Fruit fly (Drosophila melanogaster) whole organism, embryonic: Measurements from ENCODE around the gene Prm.

Source experiments
- ATbp ChIP-seq: fragments of 200-800 bp; sonication (Bioruptor generic); optimal IDR thresholded peaks from 2 replicates; lab custom pipeline; 2017; ENCODE audit warnings: missing biosample characterization, mild to moderate bottlenecking, missing genetic modification characterization, missing genetic modification reagents
- Atf3 ChIP-seq: fragments of 200-800 bp; sonication (Bioruptor generic); optimal IDR thresholded peaks from 3 replicates; lab custom pipeline; 2016; ENCODE audit warnings: missing biosample characterization, missing genetic modification characterization
- Bgb ChIP-seq: fragments of 200-800 bp; sonication (Bioruptor generic); IDR thresholded peaks from 2 replicates; pipeline ENCODE4 v1.3.6; 2022; ENCODE audit warnings: missing biosample characterization, missing genetic modification characterization; ENCODE audit not compliant: partially characterized antibody
- CG10462 ChIP-seq: fragments of 200-800 bp; sonication (Bioruptor generic); optimal IDR thresholded peaks from 2 replicates; lab custom pipeline; 2016; ENCODE audit warnings: missing biosample characterization, missing genetic modification characterization
- CG10543 ChIP-seq: fragments of 200-800 bp; sonication (Bioruptor generic); optimal IDR thresholded peaks from 3 replicates; lab custom pipeline; 2017; ENCODE audit warnings: missing biosample characterization, mild to moderate bottlenecking, missing genetic modification characterization, moderate library complexity
- CG11085 ChIP-seq: fragments of 200-800 bp; sonication (Bioruptor generic); IDR thresholded peaks from 2 replicates; pipeline ENCODE4 v1.3.6; 2022; ENCODE audit warnings: missing biosample characterization, missing genetic modification characterization
- CG12744 ChIP-seq: fragments of 200-800 bp; sonication (Bioruptor generic); optimal IDR thresholded peaks from 2 replicates; lab custom pipeline; 2016; ENCODE audit warnings: missing biosample characterization, missing genetic modification characterization
- CG12942 ChIP-seq: fragments of 200-800 bp; sonication (Bioruptor generic); optimal IDR thresholded peaks from 3 replicates; lab custom pipeline; 2016; ENCODE audit warnings: missing biosample characterization, missing genetic modification characterization
- CG13287 ChIP-seq: fragments of 200-800 bp; sonication (Bioruptor generic); IDR thresholded peaks from 2 replicates; pipeline ENCODE4 v1.3.6; 2022; ENCODE audit warnings: missing biosample characterization, missing genetic modification characterization; ENCODE audit not compliant: partially characterized antibody
- CG1602 ChIP-seq: fragments of 200-800 bp; sonication (Bioruptor generic); optimal IDR thresholded peaks from 3 replicates; lab custom pipeline; 2016; ENCODE audit warnings: missing biosample characterization, missing genetic modification characterization
- CG2875 ChIP-seq: fragments of 200-800 bp; sonication (Bioruptor generic); optimal IDR thresholded peaks from 2 replicates; lab custom pipeline; 2017; ENCODE audit warnings: missing biosample characterization, mild to moderate bottlenecking, missing genetic modification characterization, missing genetic modification reagents
- CG31365 ChIP-seq: fragments of 200-800 bp; sonication (Bioruptor generic); optimal IDR thresholded peaks from 2 replicates; lab custom pipeline; 2018; ENCODE audit warnings: missing biosample characterization, mild to moderate bottlenecking, missing genetic modification characterization
- CG31388 ChIP-seq: fragments of 200-800 bp; sonication (Bioruptor generic); optimal IDR thresholded peaks from 2 replicates; lab custom pipeline; 2016; ENCODE audit warnings: missing biosample characterization, missing genetic modification characterization
- CG32532 ChIP-seq: fragments of 200-800 bp; sonication (Bioruptor generic); IDR thresholded peaks from 2 replicates; pipeline ENCODE4 v1.3.6; 2022; ENCODE audit warnings: missing biosample characterization, missing genetic modification characterization
- CG34422 ChIP-seq: fragments of 200-800 bp; sonication (Bioruptor generic); IDR thresholded peaks from 3 replicates; pipeline ENCODE4 v1.3.6; 2022; ENCODE audit warnings: missing biosample characterization, missing genetic modification characterization
- CG4820 ChIP-seq: fragments of 200-800 bp; sonication (Bioruptor generic); optimal IDR thresholded peaks from 3 replicates; lab custom pipeline; 2016; ENCODE audit warnings: missing biosample characterization, missing genetic modification characterization
- Chrac-16 ChIP-seq: fragments of 200-800 bp; sonication (Bioruptor generic); optimal IDR thresholded peaks from 3 replicates; lab custom pipeline; 2016; ENCODE audit warnings: missing biosample characterization, missing genetic modification characterization
- D19A ChIP-seq: fragments of 200-800 bp; optimal IDR thresholded peaks from 3 replicates; lab custom pipeline; 2019; ENCODE audit warnings: missing biosample characterization, mild to moderate bottlenecking, missing genetic modification characterization, moderate library complexity
- Dbx ChIP-seq: fragments of 200-800 bp; sonication (Bioruptor generic); IDR thresholded peaks from 3 replicates; pipeline ENCODE4 v1.3.6; 2022; ENCODE audit warnings: missing biosample characterization, missing genetic modification characterization
- Dek ChIP-seq: fragments of 200-800 bp; sonication (Bioruptor generic); optimal IDR thresholded peaks from 3 replicates; lab custom pipeline; 2019; ENCODE audit warnings: missing biosample characterization, mild to moderate bottlenecking, missing genetic modification characterization, moderate library complexity
- Dp ChIP-seq: fragments of 200-800 bp; sonication (Bioruptor generic); optimal IDR thresholded peaks from 2 replicates; lab custom pipeline; 2018; ENCODE audit warnings: missing biosample characterization, mild to moderate bottlenecking, missing genetic modification characterization, moderate library complexity
- Fer2 ChIP-seq: fragments of 200-800 bp; sonication (Bioruptor generic); optimal IDR thresholded peaks from 2 replicates; lab custom pipeline; 2018; ENCODE audit warnings: missing biosample characterization, mild to moderate bottlenecking, missing genetic modification characterization, moderate library complexity
- HLH54F ChIP-seq: fragments of 200-800 bp; sonication (Bioruptor generic); optimal IDR thresholded peaks from 3 replicates; lab custom pipeline; 2016; ENCODE audit warnings: missing biosample characterization, missing genetic modification characterization
- Lhr ChIP-seq: fragments of 200-800 bp; sonication (Bioruptor generic); optimal IDR thresholded peaks from 3 replicates; lab custom pipeline; 2017; ENCODE audit warnings: mild to moderate bottlenecking, missing biosample characterization, missing genetic modification reagents, missing genetic modification characterization
- MESR4 ChIP-seq: fragments of 200-800 bp; sonication (Bioruptor generic); optimal IDR thresholded peaks from 2 replicates; lab custom pipeline; 2018; ENCODE audit warnings: missing biosample characterization, mild to moderate bottlenecking, missing genetic modification characterization, moderate library complexity
- Max ChIP-seq: fragments of 200-800 bp; sonication (Bioruptor generic); optimal IDR thresholded peaks from 2 replicates; lab custom pipeline; 2016; ENCODE audit warnings: missing biosample characterization, mild to moderate bottlenecking, missing genetic modification characterization
- Neu2 ChIP-seq: fragments of 200-800 bp; sonication (Bioruptor generic); optimal IDR thresholded peaks from 3 replicates; lab custom pipeline; 2016; ENCODE audit warnings: missing biosample characterization, missing genetic modification characterization, borderline replicate concordance
- Oaz ChIP-seq: fragments of 200-800 bp; sonication (Bioruptor generic); IDR thresholded peaks from 2 replicates; pipeline ENCODE4 v1.3.6; 2022; ENCODE audit warnings: missing biosample characterization, missing genetic modification characterization
- Rx ChIP-seq: fragments of 200-800 bp; sonication (Bioruptor generic); IDR thresholded peaks from 2 replicates; pipeline ENCODE4 v1.3.6; 2022; ENCODE audit warnings: missing biosample characterization, missing genetic modification characterization
- Side ChIP-seq: fragments of 200-800 bp; sonication (Bioruptor generic); optimal IDR thresholded peaks from 2 replicates; lab custom pipeline; 2016; ENCODE audit warnings: missing biosample characterization, missing genetic modification characterization
- ase ChIP-seq: fragments of 200-800 bp; sonication (Bioruptor generic); IDR thresholded peaks from 3 replicates; pipeline ENCODE4 v1.3.6; 2022; ENCODE audit warnings: missing biosample characterization, missing genetic modification characterization
- bab2 ChIP-seq: fragments of 200-800 bp; sonication (Bioruptor generic); optimal IDR thresholded peaks from 2 replicates; lab custom pipeline; 2016; ENCODE audit warnings: missing biosample characterization, missing genetic modification characterization
- btn ChIP-seq: fragments of 200-800 bp; sonication (Bioruptor generic); optimal IDR thresholded peaks from 2 replicates; lab custom pipeline; 2016; ENCODE audit warnings: missing biosample characterization, missing genetic modification characterization
- chif ChIP-seq, 2 experiments: fragments of 200-800 bp; sonication (Bioruptor generic); optimal IDR thresholded peaks; 3 replicates each; lab custom pipeline; 2016; ENCODE audit warnings: missing biosample characterization in 2 of 2, missing genetic modification characterization in 2 of 2
- chinmo ChIP-seq: fragments of 200-800 bp; sonication (Bioruptor generic); IDR thresholded peaks from 4 replicates; pipeline ENCODE4 v1.3.6; 2022; ENCODE audit warnings: missing biosample characterization, missing genetic modification characterization; ENCODE audit not compliant: partially characterized antibody
- chn ChIP-seq: fragments of 200-800 bp; sonication (Bioruptor generic); optimal IDR thresholded peaks from 2 replicates; lab custom pipeline; 2016; ENCODE audit warnings: missing biosample characterization, missing genetic modification characterization
- croc ChIP-seq: fragments of 200-800 bp; sonication (Bioruptor generic); conservative IDR thresholded peaks from 3 replicates; pipeline ENCODE4 v1.3.6; 2022; ENCODE audit warnings: missing biosample characterization, missing genetic modification characterization
- fru ChIP-seq: fragments of >200 bp; optimal IDR thresholded peaks from 2 replicates; lab custom pipeline; 2017
- gro ChIP-seq: fragments of 200-800 bp; sonication (Bioruptor generic); optimal IDR thresholded peaks from 2 replicates; lab custom pipeline; 2016; ENCODE audit warnings: missing biosample characterization, missing genetic modification characterization
- insv ChIP-seq, 2 experiments: fragments of 200-800 bp; sonication (Bioruptor generic); optimal IDR thresholded peaks; 3 replicates each; lab custom pipeline; 2016 to 2018; ENCODE audit warnings: missing biosample characterization in 2 of 2, missing genetic modification characterization in 2 of 2
- jumu ChIP-seq: fragments of 200-800 bp; sonication (Bioruptor generic); optimal IDR thresholded peaks from 3 replicates; lab custom pipeline; 2016; ENCODE audit warnings: missing biosample characterization, missing genetic modification characterization
- mirr ChIP-seq: fragments of 200-800 bp; sonication (Bioruptor generic); optimal IDR thresholded peaks from 3 replicates; lab custom pipeline; 2018; ENCODE audit warnings: missing biosample characterization, mild to moderate bottlenecking, missing genetic modification characterization
- mld ChIP-seq: fragments of 200-800 bp; sonication (Bioruptor generic); IDR thresholded peaks from 3 replicates; pipeline ENCODE4 v1.3.6; 2022; ENCODE audit warnings: missing biosample characterization, missing genetic modification characterization; ENCODE audit not compliant: partially characterized antibody
- nmo ChIP-seq: fragments of 200-800 bp; sonication (Bioruptor generic); optimal IDR thresholded peaks from 2 replicates; lab custom pipeline; 2018; ENCODE audit warnings: missing biosample characterization, mild to moderate bottlenecking, missing genetic modification characterization, moderate library complexity
- odd ChIP-seq: fragments of 200-800 bp; sonication (Bioruptor generic); optimal IDR thresholded peaks from 2 replicates; lab custom pipeline; 2017; ENCODE audit warnings: missing biosample characterization, mild to moderate bottlenecking, missing genetic modification characterization
- phol ChIP-seq: fragments of 200-800 bp; sonication (Bioruptor generic); optimal IDR thresholded peaks from 3 replicates; lab custom pipeline; 2018; ENCODE audit warnings: missing biosample characterization, mild to moderate bottlenecking, missing genetic modification characterization, moderate library complexity
- rib ChIP-seq: fragments of 200-800 bp; sonication (Bioruptor generic); IDR thresholded peaks from 2 replicates; pipeline ENCODE4 v1.3.6; 2022; ENCODE audit warnings: missing biosample characterization, missing genetic modification characterization
- tll ChIP-seq, 2 experiments: fragments of 200-800 bp in 1 of 2; fragments of >200 bp in 1 of 2; sonication (Bioruptor generic) in 1 of 2; optimal IDR thresholded peaks; 2 replicates each; lab custom pipeline; 2017 to 2019; ENCODE audit warnings: missing biosample characterization in 2 of 2, missing genetic modification characterization in 2 of 2, mild to moderate bottlenecking in 1 of 2, moderate library complexity in 1 of 2
- tup ChIP-seq: fragments of 200-800 bp; sonication (Bioruptor generic); optimal IDR thresholded peaks from 2 replicates; lab custom pipeline; 2016; ENCODE audit warnings: missing biosample characterization, mild to moderate bottlenecking, missing genetic modification characterization, moderate library complexity
- tx ChIP-seq: fragments of 200-800 bp; sonication (Bioruptor generic); optimal IDR thresholded peaks from 2 replicates; lab custom pipeline; 2016; ENCODE audit warnings: missing biosample characterization, missing genetic modification characterization
- zf30C ChIP-seq: fragments of 200-800 bp; sonication (Bioruptor generic); optimal IDR thresholded peaks from 3 replicates; lab custom pipeline; 2018; ENCODE audit warnings: missing biosample characterization, mild to moderate bottlenecking, missing genetic modification characterization

Prm gene

DNA sequence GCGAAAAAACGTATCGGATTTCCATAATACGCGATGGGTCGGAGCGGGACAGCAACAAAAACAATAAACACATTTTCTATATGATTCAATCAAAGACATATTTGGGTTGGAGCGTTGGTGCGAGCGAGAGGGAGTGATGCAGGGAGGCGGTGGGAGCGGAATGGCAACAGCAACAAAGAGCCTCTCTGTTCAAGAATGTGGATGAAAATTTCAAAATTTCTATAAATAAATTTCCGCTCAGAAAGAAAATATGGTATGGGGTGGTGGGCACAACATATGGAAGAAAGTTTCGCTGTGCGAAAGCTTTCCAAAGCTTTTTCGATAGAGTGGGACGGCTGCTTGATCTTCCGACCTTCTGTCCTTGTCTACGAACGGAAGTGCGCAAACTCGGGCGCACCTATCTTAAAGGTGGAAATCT is 4.0 kb downstream of the Prm start:
- TF ChIP-seq Fer2 (no peak), jumu (no peak), odd (peak; percentile 38), tup (GFP tag; lab: Kevin White, UChicago) (no peak), zf30C (GFP tag; lab: Kevin White, UChicago) (no peak), CG32532 (GFP tag; lab: Robert Waterston, UW) (peak; percentile 33; the same call in 1 of the 2 replicates), nmo (GFP tag; lab: Kevin White, UChicago) (peak; percentile 43), D19A (no peak), ase (GFP tag; lab: Robert Waterston, UW) (no peak), CG10543 (GFP tag; lab: Kevin White, UChicago) (peak; percentile 48), insv (GFP tag; optimal IDR thresholded peaks at IDR 0.05; lab: Kevin White, UChicago) (no peak), CG31388 (no peak), Neu2 (GFP tag; lab: Kevin White, UChicago) (no peak), MESR4 (GFP tag; lab: Kevin White, UChicago) (no peak), Lhr (GFP tag; lab: Kevin White, UChicago) (no peak), CG10462 (GFP tag; lab: Kevin White, UChicago) (no peak), Max (GFP tag; lab: Kevin White, UChicago) (no peak), phol (tag; lab: Kevin White, UChicago) (no peak), ATbp (GFP tag; lab: Kevin White, UChicago) (peak; percentile 64), CG12942 (GFP tag; lab: Kevin White, UChicago) (no peak), chn (GFP tag; lab: Kevin White, UChicago) (no peak), tx (GFP tag; lab: Kevin White, UChicago) (no peak), btn (GFP tag; lab: Kevin White, UChicago) (no peak), Oaz (GFP tag; lab: Robert Waterston, UW) (no peak), Dp (no peak), chif (GFP tag; optimal IDR thresholded peaks at IDR 0.05; lab: Kevin White, UChicago) (peak in 1 of 2 experiments; percentile 27), gro (GFP tag; lab: Kevin White, UChicago) (no peak), Bgb (GFP tag; lab: Robert Waterston, UW) (no peak), mld (GFP tag; lab: Robert Waterston, UW) (no peak), CG4820 (GFP tag; lab: Kevin White, UChicago) (no peak), chinmo (GFP tag; lab: Robert Waterston, UW) (0 out of 4 replicates have a peak, but pooled peaks have one; percentile 25), rib (GFP tag; lab: Robert Waterston, UW) (peak; percentile 50; the same call in 1 of the 2 replicates), fru (lab: Kevin White, UChicago) (no peak), CG11085 (no peak), croc (GFP tag; lab: Robert Waterston, UW) (no peak), tll (GFP tag; optimal IDR thresholded peaks at IDR 0.05; lab: Kevin White, UChicago) (no peak), Chrac-16 (GFP tag; lab: Kevin White, UChicago) (no peak), bab2 (no peak), Side (GFP tag; lab: Kevin White, UChicago) (peak; percentile 15), CG31365 (tag; lab: Kevin White, UChicago) (no peak), CG12744 (peak; percentile 52), mirr (GFP tag; lab: Kevin White, UChicago) (no peak), Atf3 (GFP tag; lab: Kevin White, UChicago) (no peak), CG13287 (GFP tag; lab: Robert Waterston, UW) (no peak), CG34422 (GFP tag; lab: Robert Waterston, UW) (no peak), Rx (GFP tag; lab: Robert Waterston, UW) (0 out of 2 replicates have a peak, but pooled peaks have one; percentile 18), Dek (tag; lab: Kevin White, UChicago) (no peak), HLH54F (GFP tag; lab: Kevin White, UChicago) (no peak), CG1602 (no peak), CG2875 (GFP tag; lab: Kevin White, UChicago) (peak; percentile 27), Dbx (GFP tag; lab: Robert Waterston, UW) (no peak)
